Fruit fly (Drosophila melanogaster) whole organism, adult: ENCODE data around the gene cpx.

ENCODE experiments used
- CG11617 ChIP-seq: fragments of 200-800 bp; sonication (Bioruptor generic); optimal IDR thresholded peaks from 2 replicates; lab custom pipeline; 2017; ENCODE audit warnings: mild to moderate bottlenecking, missing biosample characterization, missing genetic modification reagents, missing genetic modification characterization
- CG12768 ChIP-seq: fragments of 200-800 bp; sonication (Bioruptor generic); optimal IDR thresholded peaks from 2 replicates; lab custom pipeline; 2017; ENCODE audit warnings: missing biosample characterization, missing genetic modification characterization, mild to moderate bottlenecking, moderate library complexity, missing genetic modification reagents
- CG14711 ChIP-seq: fragments of 200-800 bp; sonication (Bioruptor generic); optimal IDR thresholded peaks from 2 replicates; lab custom pipeline; 2018; ENCODE audit warnings: missing biosample characterization, mild to moderate bottlenecking, missing genetic modification characterization, moderate library complexity
- CG1620 ChIP-seq: fragments of 200-800 bp; sonication (Bioruptor generic); optimal IDR thresholded peaks from 2 replicates; lab custom pipeline; 2016; ENCODE audit warnings: missing biosample characterization, missing genetic modification characterization
- CG33017 ChIP-seq: fragments of 200-800 bp; sonication (Bioruptor generic); optimal IDR thresholded peaks from 2 replicates; lab custom pipeline; 2018; ENCODE audit warnings: missing biosample characterization, mild to moderate bottlenecking, missing genetic modification characterization, moderate library complexity
- CG5204 ChIP-seq: fragments of 200-800 bp; sonication (Bioruptor generic); optimal IDR thresholded peaks from 2 replicates; lab custom pipeline; 2016; ENCODE audit warnings: missing biosample characterization, missing genetic modification characterization
- CG7045 ChIP-seq: fragments of 200-800 bp; sonication (Bioruptor generic); optimal IDR thresholded peaks from 2 replicates; lab custom pipeline; 2017; ENCODE audit warnings: missing biosample characterization, mild to moderate bottlenecking, missing genetic modification characterization
- CG7101 ChIP-seq: fragments of 200-800 bp; sonication (Bioruptor generic); optimal IDR thresholded peaks from 2 replicates; lab custom pipeline; 2018; ENCODE audit warnings: missing biosample characterization, mild to moderate bottlenecking, missing genetic modification characterization, moderate library complexity
- Clk ChIP-seq: fragments of 200-800 bp; sonication (Bioruptor generic); optimal IDR thresholded peaks from 2 replicates; lab custom pipeline; 2017; ENCODE audit warnings: missing biosample characterization, missing genetic modification characterization
- Crg-1 ChIP-seq: fragments of 200-800 bp; sonication (Bioruptor generic); optimal IDR thresholded peaks from 2 replicates; lab custom pipeline; 2016; ENCODE audit warnings: missing biosample characterization, missing genetic modification characterization
- Hr96 ChIP-seq: fragments of 200-800 bp; sonication (Bioruptor generic); optimal IDR thresholded peaks from 2 replicates; lab custom pipeline; 2016; ENCODE audit warnings: missing biosample characterization, missing genetic modification characterization
- Mnt ChIP-seq: fragments of 200-800 bp; sonication (Bioruptor generic); optimal IDR thresholded peaks from 2 replicates; lab custom pipeline; 2016; ENCODE audit warnings: missing biosample characterization, mild to moderate bottlenecking, missing genetic modification characterization
- bab1 ChIP-seq: fragments of 200-800 bp; sonication (Bioruptor generic); optimal IDR thresholded peaks from 3 replicates; lab custom pipeline; 2019; ENCODE audit warnings: missing biosample characterization, mild to moderate bottlenecking, missing genetic modification characterization, moderate library complexity
- cic ChIP-seq: fragments of 200-800 bp; sonication (Bioruptor generic); optimal IDR thresholded peaks from 2 replicates; lab custom pipeline; 2017; ENCODE audit warnings: missing biosample characterization, mild to moderate bottlenecking, missing genetic modification characterization, moderate library complexity
- cnc ChIP-seq, 2 experiments: fragments of >200 bp; optimal IDR thresholded peaks; 2 replicates each; lab custom pipeline; 2017
- kay ChIP-seq: fragments of 200-800 bp; sonication (Bioruptor generic); peaks from one replicate; lab custom pipeline; 2016; ENCODE audit warnings: missing biosample characterization, missing genetic modification characterization, borderline replicate concordance
- ovo ChIP-seq: fragments of 200-800 bp; sonication (Bioruptor generic); optimal IDR thresholded peaks from 2 replicates; lab custom pipeline; 2016; ENCODE audit warnings: missing biosample characterization, missing genetic modification characterization
- pad ChIP-seq: fragments of 200-800 bp; sonication (Bioruptor generic); optimal IDR thresholded peaks from 3 replicates; lab custom pipeline; 2017; ENCODE audit warnings: missing biosample characterization, missing genetic modification characterization, mild to moderate bottlenecking, moderate library complexity, missing genetic modification reagents
- tj ChIP-seq: fragments of 200-800 bp; sonication (Bioruptor generic); optimal IDR thresholded peaks from 3 replicates; lab custom pipeline; 2017; ENCODE audit warnings: missing biosample characterization, mild to moderate bottlenecking, missing genetic modification characterization, moderate library complexity
- toe ChIP-seq: fragments of 200-800 bp; sonication (Bioruptor generic); optimal IDR thresholded peaks from 2 replicates; lab custom pipeline; 2016; ENCODE audit warnings: missing biosample characterization, missing genetic modification characterization

The cpx gene

DNA sequence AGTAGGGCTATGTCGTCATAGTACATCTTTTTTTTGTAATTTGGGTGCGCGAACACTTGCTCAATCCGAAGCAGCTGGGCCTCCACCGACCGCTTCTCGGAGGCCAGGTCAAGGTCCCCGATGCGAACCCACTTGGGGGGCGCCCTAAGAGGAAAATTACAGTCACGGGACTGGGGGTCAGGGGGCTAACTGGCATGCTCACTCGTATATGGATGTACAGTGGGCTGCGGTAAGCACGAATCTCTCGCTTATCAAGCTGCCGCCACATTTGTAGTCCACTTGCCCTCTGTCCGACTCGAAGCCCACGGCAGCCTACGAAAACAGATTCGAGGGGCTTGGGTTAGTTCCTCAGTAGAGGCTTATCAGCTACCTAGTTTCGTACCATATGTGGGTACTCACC, 38.2 kb upstream of the cpx start:
- TF ChIP-seq toe (GFP tag; lab: Kevin White, UChicago) (no peak), CG5204 (GFP tag; lab: Kevin White, UChicago) (no peak), CG12768 (GFP tag; lab: Kevin White, UChicago) (no peak), tj (GFP tag; lab: Kevin White, UChicago) (no peak), CG7101 (no peak), CG7045 (GFP tag; lab: Kevin White, UChicago) (no peak), CG33017 (tag; lab: Kevin White, UChicago) (no peak)

DNA sequence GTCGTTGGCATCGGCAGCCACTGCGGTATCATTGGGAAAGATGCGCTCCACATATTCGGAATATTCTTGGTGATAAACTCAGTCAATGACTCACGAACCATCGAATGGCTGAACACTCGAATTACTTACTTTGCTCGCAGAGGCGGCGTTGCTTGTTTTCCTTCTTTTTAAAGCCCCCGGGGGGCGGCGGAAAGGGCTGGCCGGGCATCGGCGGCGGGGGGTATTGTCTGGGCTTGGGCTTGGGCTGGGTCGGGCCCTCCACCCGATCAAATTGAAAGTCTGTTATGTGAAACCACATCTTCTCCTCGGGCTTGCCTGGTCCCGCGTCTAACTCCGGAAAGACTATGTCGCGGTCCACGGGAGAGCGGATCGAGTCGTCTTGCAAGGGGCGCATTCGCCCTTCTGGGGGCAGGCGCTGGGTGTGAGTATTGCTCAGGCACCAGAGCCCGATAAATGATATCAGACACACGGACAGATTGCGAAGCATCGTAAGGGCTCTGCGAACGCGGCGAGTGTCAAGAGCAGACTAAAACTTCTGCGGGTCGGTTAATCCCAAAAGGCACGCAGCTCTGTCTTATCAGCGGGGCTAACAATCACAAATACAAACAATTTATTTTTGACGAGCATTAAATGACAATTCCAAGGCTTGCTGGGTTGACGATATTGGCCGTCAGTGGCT, 37.7 kb upstream of the cpx start, which contains the start of gene CG14642:
Gene CG14642 (minus strand): TSS at position 509 of the 679 bp plus-strand sequence.
- TF ChIP-seq tj (GFP tag; lab: Kevin White, UChicago) = no peak
- TF ChIP-seq kay (GFP tag; lab: Kevin White, UChicago) = no peak
- TF ChIP-seq CG7045 (GFP tag; lab: Kevin White, UChicago) = no peak
- no peak for TF ChIP-seq CG11617 (GFP tag; lab: Kevin White, UChicago)
- TF ChIP-seq cic (GFP tag; lab: Kevin White, UChicago) = no peak
- no peak for TF ChIP-seq toe (GFP tag; lab: Kevin White, UChicago)

DNA sequence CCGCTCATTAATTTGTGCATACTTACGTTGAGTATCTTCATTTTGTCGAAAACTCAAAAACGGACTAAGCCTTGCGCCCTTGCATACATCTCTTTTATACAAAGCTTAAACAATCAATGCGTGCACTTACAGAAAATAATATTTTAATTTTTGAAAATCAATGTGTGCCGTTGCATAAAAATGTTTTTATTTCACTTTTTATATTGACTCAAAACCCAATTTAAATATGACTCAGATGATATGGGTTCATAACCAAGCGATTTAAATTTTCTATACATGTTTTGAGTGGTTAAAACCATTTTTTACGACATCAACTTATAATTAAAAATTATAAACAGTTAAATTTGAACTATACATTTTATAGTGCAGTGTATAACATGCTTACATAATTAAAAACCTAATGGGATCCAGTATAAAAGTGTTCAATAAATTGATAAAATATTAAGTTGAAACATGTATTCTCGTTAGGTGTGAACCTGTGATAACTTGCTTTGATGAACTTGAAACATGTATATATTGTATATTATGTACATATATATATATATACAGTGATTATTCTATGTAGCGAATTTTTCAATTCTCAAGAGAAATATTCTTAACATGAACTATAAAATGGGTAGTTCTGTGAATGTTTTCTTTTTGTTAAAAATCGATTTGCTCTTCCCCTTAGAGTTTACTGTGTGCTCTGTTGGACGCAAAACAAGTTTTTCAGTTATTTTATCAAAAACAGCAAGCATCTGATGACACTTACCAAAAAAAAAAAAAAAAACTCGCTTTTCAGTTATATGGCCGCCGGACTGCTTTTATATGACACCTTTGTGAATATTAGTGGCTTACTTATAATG, 36.7 kb upstream of the cpx start, which contains the start of gene CG34305:
Gene CG34305 (minus strand): TSS at position 51 of the 845 bp plus-strand sequence.
- no peak for TF ChIP-seq Clk (GFP tag; lab: Kevin White, UChicago)
- no peak for TF ChIP-seq toe (GFP tag; lab: Kevin White, UChicago)
- TF ChIP-seq Hr96 (GFP tag; lab: Kevin White, UChicago) = no peak
- no peak for TF ChIP-seq CG5204 (GFP tag; lab: Kevin White, UChicago)
- no peak for TF ChIP-seq Crg-1 (GFP tag; lab: Kevin White, UChicago)
- TF ChIP-seq bab1 (GFP tag; lab: Kevin White, UChicago) = no peak
- no peak for TF ChIP-seq tj (GFP tag; lab: Kevin White, UChicago)
- TF ChIP-seq CG7045 (GFP tag; lab: Kevin White, UChicago) = no peak
- TF ChIP-seq pad = no peak
- TF ChIP-seq CG11617 (GFP tag; lab: Kevin White, UChicago) = no peak
- no peak for TF ChIP-seq CG1620 (GFP tag; lab: Kevin White, UChicago)
- TF ChIP-seq cnc (optimal IDR thresholded peaks at IDR 0.05; lab: Kevin White, UChicago) = no peak
- TF ChIP-seq CG33017 (tag; lab: Kevin White, UChicago) = no peak
- TF ChIP-seq CG7101 = no peak
- no peak for TF ChIP-seq CG12768 (GFP tag; lab: Kevin White, UChicago)
- no peak for TF ChIP-seq ovo
- no peak for TF ChIP-seq CG14711 (tag; lab: Kevin White, UChicago)

DNA sequence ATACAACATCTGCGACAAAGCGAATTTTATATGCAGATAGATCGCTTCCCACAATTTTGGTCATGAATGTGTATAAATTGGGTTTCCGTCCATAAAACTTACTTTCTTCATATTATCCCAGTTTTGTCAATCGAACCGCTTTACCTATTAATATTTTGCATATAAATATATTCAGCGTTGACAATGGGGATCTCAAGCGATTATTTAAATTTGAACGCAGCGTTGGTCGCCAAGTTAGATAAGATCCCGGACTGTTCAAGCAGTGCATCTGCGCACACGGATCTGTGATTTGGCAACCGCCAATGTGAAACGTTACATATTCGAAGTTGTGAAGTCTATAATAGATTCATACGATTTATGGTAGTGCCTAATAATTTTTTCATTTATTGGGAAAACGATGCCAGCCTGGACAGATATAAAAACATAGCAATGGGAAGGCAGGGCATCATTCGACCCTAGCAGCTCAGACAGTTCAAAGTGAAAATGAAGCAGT, 33.4 kb upstream of the cpx start, which contains the start of gene TwdlF:
Gene TwdlF (plus strand): TSS at position 443 of the 493 bp plus-strand sequence.
- no peak for TF ChIP-seq CG14711 (tag; lab: Kevin White, UChicago)
- no peak for TF ChIP-seq CG5204 (GFP tag; lab: Kevin White, UChicago)
- no peak for TF ChIP-seq toe (GFP tag; lab: Kevin White, UChicago)
- no peak for TF ChIP-seq bab1 (GFP tag; lab: Kevin White, UChicago)
- TF ChIP-seq ovo = no peak
- TF ChIP-seq CG11617 (GFP tag; lab: Kevin White, UChicago) = no peak
- TF ChIP-seq CG1620 (GFP tag; lab: Kevin White, UChicago) = no peak
- TF ChIP-seq kay (GFP tag; lab: Kevin White, UChicago) = no peak
- no peak for TF ChIP-seq CG7045 (GFP tag; lab: Kevin White, UChicago)
- TF ChIP-seq Mnt (GFP tag; lab: Kevin White, UChicago) = no peak
- no peak for TF ChIP-seq Clk (GFP tag; lab: Kevin White, UChicago)
- TF ChIP-seq CG7101 = no peak
- TF ChIP-seq CG12768 (GFP tag; lab: Kevin White, UChicago) = no peak
- no peak for TF ChIP-seq cnc (optimal IDR thresholded peaks at IDR 0.05; lab: Kevin White, UChicago)
- TF ChIP-seq pad = no peak
- TF ChIP-seq Hr96 (GFP tag; lab: Kevin White, UChicago) = no peak
- no peak for TF ChIP-seq tj (GFP tag; lab: Kevin White, UChicago)
- no peak for TF ChIP-seq cic (GFP tag; lab: Kevin White, UChicago)

DNA sequence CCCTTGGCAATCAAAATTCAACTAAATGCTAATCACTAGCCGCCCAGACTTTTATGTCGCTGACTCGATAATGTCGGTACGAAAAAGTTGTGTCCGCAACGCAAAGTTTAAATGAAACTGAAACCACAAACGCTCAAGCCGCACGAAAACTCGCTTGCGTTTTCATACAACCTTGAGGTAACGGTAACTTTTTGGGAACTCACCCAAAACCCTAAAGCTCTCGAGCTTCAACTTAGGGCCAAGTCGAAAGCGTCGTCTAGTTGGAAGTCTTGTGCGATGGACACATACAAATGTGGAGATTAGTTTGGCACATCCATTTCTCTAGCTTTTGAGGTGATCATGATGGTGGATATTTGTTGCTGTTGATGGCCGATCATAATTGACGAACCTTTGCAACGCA, 30.1 kb upstream of the cpx start:
- TF ChIP-seq CG12768 (GFP tag; lab: Kevin White, UChicago) (no peak), CG1620 (GFP tag; lab: Kevin White, UChicago) (no peak), toe (GFP tag; lab: Kevin White, UChicago) (no peak), Crg-1 (GFP tag; lab: Kevin White, UChicago) (no peak), CG11617 (GFP tag; lab: Kevin White, UChicago) (no peak), Clk (GFP tag; lab: Kevin White, UChicago) (no peak), ovo (no peak), pad (no peak), Hr96 (GFP tag; lab: Kevin White, UChicago) (no peak), CG7101 (no peak), CG14711 (tag; lab: Kevin White, UChicago) (no peak), cic (GFP tag; lab: Kevin White, UChicago) (no peak), CG7045 (GFP tag; lab: Kevin White, UChicago) (no peak), CG5204 (GFP tag; lab: Kevin White, UChicago) (no peak), Mnt (GFP tag; lab: Kevin White, UChicago) (no peak), CG33017 (tag; lab: Kevin White, UChicago) (no peak), kay (GFP tag; lab: Kevin White, UChicago) (no peak), tj (GFP tag; lab: Kevin White, UChicago) (no peak), cnc (optimal IDR thresholded peaks at IDR 0.05; lab: Kevin White, UChicago) (no peak), bab1 (GFP tag; lab: Kevin White, UChicago) (no peak)
